Fruit fly (Drosophila melanogaster): ENCODE measurements around the gene alphaCOP.

dm6 chr3L:1665544-1665943, 20.5 kb upstream of the alphaCOP start:
- TF ChIP-seq usp (GFP tag; optimal IDR thresholded peaks at IDR 0.05) (no peak), pan (optimal IDR thresholded peaks at IDR 0.05) (no peak), Dll (optimal IDR thresholded peaks at IDR 0.05) (no peak), CG8478 (optimal IDR thresholded peaks at IDR 0.05) (no peak)
